Fruit fly (Drosophila melanogaster) whole organism, pupa: ENCODE data around the gene CG11899.

ENCODE experiments used
- CG10348 ChIP-seq: fragments of 200-800 bp; sonication (Bioruptor generic); IDR thresholded peaks from 2 replicates; pipeline ENCODE4 v1.3.6; 2022; ENCODE audit warnings: missing biosample characterization, missing genetic modification characterization
- CG12605 ChIP-seq: fragments of 200-800 bp; sonication (Bioruptor generic); IDR thresholded peaks from 2 replicates; pipeline ENCODE4 v1.3.6; 2022; ENCODE audit warnings: missing biosample characterization, missing genetic modification characterization
- CG13204 ChIP-seq: fragments of 200-800 bp; sonication (Bioruptor generic); optimal IDR thresholded peaks from 2 replicates; lab custom pipeline; 2018; ENCODE audit warnings: missing biosample characterization, mild to moderate bottlenecking, missing genetic modification characterization, moderate library complexity
- CG14655 ChIP-seq: fragments of 200-800 bp; sonication (Bioruptor generic); optimal IDR thresholded peaks from 3 replicates; lab custom pipeline; 2017; ENCODE audit warnings: mild to moderate bottlenecking, missing biosample characterization, missing genetic modification reagents, missing genetic modification characterization
- CG15710 ChIP-seq: fragments of 200-800 bp; sonication (Bioruptor generic); optimal IDR thresholded peaks from 2 replicates; lab custom pipeline; 2018; ENCODE audit warnings: missing biosample characterization, mild to moderate bottlenecking, missing genetic modification characterization, moderate library complexity
- CG17806 ChIP-seq: fragments of 200-800 bp; sonication (Bioruptor generic); optimal IDR thresholded peaks from 2 replicates; lab custom pipeline; 2018; ENCODE audit warnings: missing biosample characterization, mild to moderate bottlenecking, missing genetic modification characterization, moderate library complexity
- CG32121 ChIP-seq: fragments of 200-800 bp; sonication (Bioruptor generic); IDR thresholded peaks from 2 replicates; pipeline ENCODE4 v1.3.6; 2022; ENCODE audit warnings: missing biosample characterization, missing genetic modification characterization
- CG34367 ChIP-seq: fragments of 200-800 bp; sonication (Bioruptor generic); optimal IDR thresholded peaks from 2 replicates; lab custom pipeline; 2018; ENCODE audit warnings: missing biosample characterization, mild to moderate bottlenecking, missing genetic modification characterization
- CG4496 ChIP-seq: fragments of 200-800 bp; sonication (Bioruptor generic); IDR thresholded peaks from 3 replicates; pipeline ENCODE4 v1.3.6; 2022; ENCODE audit warnings: missing biosample characterization, missing genetic modification characterization
- CG8159 ChIP-seq: fragments of 200-800 bp; sonication (Bioruptor generic); optimal IDR thresholded peaks from 3 replicates; lab custom pipeline; 2018; ENCODE audit warnings: missing biosample characterization, mild to moderate bottlenecking, missing genetic modification characterization, moderate library complexity
- CG8301 ChIP-seq: fragments of 200-800 bp; sonication (Bioruptor generic); optimal IDR thresholded peaks from 2 replicates; lab custom pipeline; 2018; ENCODE audit warnings: missing biosample characterization, mild to moderate bottlenecking, missing genetic modification characterization
- CG9948 ChIP-seq: fragments of 200-800 bp; sonication (Bioruptor generic); optimal IDR thresholded peaks from 2 replicates; lab custom pipeline; 2018; ENCODE audit warnings: missing biosample characterization, mild to moderate bottlenecking, missing genetic modification characterization, moderate library complexity
- D1 ChIP-seq: fragments of 200-800 bp; sonication (Bioruptor generic); optimal IDR thresholded peaks from 2 replicates; lab custom pipeline; 2018; ENCODE audit warnings: missing biosample characterization, mild to moderate bottlenecking, missing genetic modification characterization, moderate library complexity
- EcR ChIP-seq: fragments of 200-800 bp; sonication (Bioruptor generic); optimal IDR thresholded peaks from 3 replicates; lab custom pipeline; 2019; ENCODE audit warnings: missing biosample characterization, missing genetic modification characterization, mild to moderate bottlenecking, moderate library complexity, missing genetic modification reagents
- Ets98B ChIP-seq: fragments of 200-800 bp; sonication (Bioruptor generic); IDR thresholded peaks from 2 replicates; pipeline ENCODE4 v1.3.6; 2022; ENCODE audit warnings: missing biosample characterization, missing genetic modification characterization
- Pif1A ChIP-seq: fragments of 200-800 bp; sonication (Bioruptor generic); optimal IDR thresholded peaks from 3 replicates; lab custom pipeline; 2016; ENCODE audit warnings: missing biosample characterization, missing genetic modification characterization
- Pif1B ChIP-seq: fragments of 200-800 bp; sonication (Bioruptor generic); optimal IDR thresholded peaks from 3 replicates; lab custom pipeline; 2016; ENCODE audit warnings: missing biosample characterization, missing genetic modification characterization
- Snoo ChIP-seq: fragments of 200-800 bp; sonication (Bioruptor generic); optimal IDR thresholded peaks from 3 replicates; lab custom pipeline; 2017; ENCODE audit warnings: missing biosample characterization, mild to moderate bottlenecking, missing genetic modification characterization, inconsistent platforms
- fd96Ca ChIP-seq: fragments of 200-800 bp; sonication (Bioruptor generic); IDR thresholded peaks from 3 replicates; pipeline ENCODE4 v1.3.6; 2022; ENCODE audit warnings: missing biosample characterization, missing genetic modification characterization
- gl ChIP-seq: fragments of 200-800 bp; sonication (Bioruptor generic); optimal IDR thresholded peaks from 2 replicates; lab custom pipeline; 2018; ENCODE audit warnings: missing biosample characterization, mild to moderate bottlenecking, missing genetic modification characterization
- rn ChIP-seq: fragments of 200-800 bp; sonication (Bioruptor generic); IDR thresholded peaks from 2 replicates; pipeline ENCODE4 v1.3.6; 2022; ENCODE audit warnings: missing biosample characterization, missing genetic modification characterization

CG11899 gene

DNA sequence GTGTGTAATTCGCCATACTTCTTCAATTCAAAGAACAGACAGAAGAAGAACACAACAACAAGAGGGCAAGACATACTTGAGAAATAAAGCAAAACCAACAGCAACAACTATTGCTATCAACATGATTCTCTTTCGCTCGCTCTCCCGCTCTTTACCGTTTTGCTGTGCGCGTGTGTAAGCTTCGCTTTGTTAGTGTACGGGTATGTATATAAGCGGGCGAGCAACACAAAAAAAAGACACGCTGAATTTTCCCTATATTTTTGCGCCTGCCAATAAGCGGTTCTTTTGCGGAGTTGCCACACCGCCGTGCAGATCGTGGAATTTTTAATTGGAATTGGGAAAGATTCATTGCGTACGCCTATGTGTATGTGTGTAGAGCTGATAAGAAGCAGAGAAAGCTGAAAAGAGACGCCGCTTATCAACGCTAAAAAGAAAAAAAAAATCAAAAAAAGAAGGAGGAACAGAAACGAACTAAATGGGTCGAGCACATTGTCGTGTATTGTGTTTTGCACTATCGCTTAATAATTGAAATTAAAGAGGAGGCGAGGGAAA lies 14.8 kb downstream of the CG11899 start:
- TF ChIP-seq CG9948 (tag; lab: Kevin White, UChicago) (peak; percentile 32), CG4496 (GFP tag; lab: Robert Waterston, UW) (peak; percentile 79), D1 (tag; lab: Kevin White, UChicago) (no peak), gl (tag; lab: Kevin White, UChicago) (peak; percentile 80), rn (no peak), CG14655 (GFP tag; lab: Kevin White, UChicago) (peak; percentile 47), fd96Ca (peak; percentile 57; the same call in 2 of the 3 replicates), CG13204 (GFP tag; lab: Kevin White, UChicago) (peak; percentile 70), Pif1B (GFP tag; lab: Kevin White, UChicago) (peak; percentile 68), CG15710 (tag; lab: Kevin White, UChicago) (peak; percentile 36), CG32121 (GFP tag; lab: Robert Waterston, UW) (0 out of 2 replicates have a peak, but pooled peaks have one; percentile 12), Pif1A (GFP tag; lab: Kevin White, UChicago) (peak; percentile 21), Snoo (tag; lab: Kevin White, UChicago) (no peak), CG8159 (tag; lab: Kevin White, UChicago) (peak; percentile 52), CG10348 (no peak), CG17806 (tag; lab: Kevin White, UChicago) (peak; percentile 22), CG34367 (tag; lab: Kevin White, UChicago) (peak; percentile 47), CG12605 (GFP tag; lab: Robert Waterston, UW) (peak; percentile 75), Ets98B (peak; percentile 50), CG8301 (tag; lab: Kevin White, UChicago) (peak; percentile 32), EcR (GFP tag; lab: Kevin White, UChicago) (peak; percentile 34)
- TF ChIP-seq, all 21 proteins: peak for 17

DNA sequence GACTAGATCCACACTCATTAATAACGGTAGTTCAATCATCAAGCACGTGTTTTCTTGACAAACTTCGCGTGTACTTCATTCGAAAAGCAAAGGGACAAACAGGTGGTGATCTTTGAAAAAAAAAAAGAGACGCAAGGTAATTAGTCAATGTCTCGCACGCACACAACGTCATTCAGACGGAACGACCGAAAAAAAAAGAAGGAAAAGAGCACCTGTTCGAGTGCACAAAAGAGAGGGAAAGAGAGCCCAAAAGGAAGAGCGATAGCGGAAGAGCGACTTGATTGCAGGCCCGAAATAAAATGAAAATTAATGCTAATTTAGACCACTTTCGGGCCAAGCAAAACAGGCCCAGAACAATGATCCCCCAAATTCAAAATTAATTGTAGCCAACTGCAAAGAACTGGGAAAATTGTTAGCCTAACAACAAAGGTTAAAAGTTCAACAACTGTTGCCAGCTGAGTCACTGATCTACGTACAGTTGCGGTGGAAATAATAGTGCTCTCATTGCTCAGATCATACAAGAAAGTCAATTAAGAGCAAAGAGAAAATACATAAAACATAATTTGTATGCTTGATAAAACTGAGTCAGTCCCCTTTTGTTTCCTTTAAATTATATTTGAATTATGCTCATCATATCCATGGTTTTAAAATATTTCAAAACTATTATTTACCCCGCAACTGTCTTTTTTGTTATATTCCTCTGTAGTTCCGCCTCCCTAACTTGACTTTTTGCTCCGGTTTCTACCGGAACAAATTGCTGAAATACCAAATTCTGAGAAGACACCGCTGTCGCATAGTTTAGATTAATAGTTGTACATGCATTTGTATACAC lies 15.6 kb downstream of the CG11899 start:
- no peak for TF ChIP-seq Snoo (tag; lab: Kevin White, UChicago)
- TF ChIP-seq CG8159 (tag; lab: Kevin White, UChicago) = no peak
- no peak for TF ChIP-seq fd96Ca
- TF ChIP-seq CG10348 = no peak
- TF ChIP-seq CG34367 (tag; lab: Kevin White, UChicago) = no peak
- TF ChIP-seq rn = no peak
- TF ChIP-seq CG14655 (GFP tag; lab: Kevin White, UChicago) = no peak
- TF ChIP-seq Pif1A (GFP tag; lab: Kevin White, UChicago) = no peak
- TF ChIP-seq EcR (GFP tag; lab: Kevin White, UChicago) = no peak
- TF ChIP-seq CG17806 (tag; lab: Kevin White, UChicago) = no peak
- TF ChIP-seq, all 21 proteins: peak for 0

DNA sequence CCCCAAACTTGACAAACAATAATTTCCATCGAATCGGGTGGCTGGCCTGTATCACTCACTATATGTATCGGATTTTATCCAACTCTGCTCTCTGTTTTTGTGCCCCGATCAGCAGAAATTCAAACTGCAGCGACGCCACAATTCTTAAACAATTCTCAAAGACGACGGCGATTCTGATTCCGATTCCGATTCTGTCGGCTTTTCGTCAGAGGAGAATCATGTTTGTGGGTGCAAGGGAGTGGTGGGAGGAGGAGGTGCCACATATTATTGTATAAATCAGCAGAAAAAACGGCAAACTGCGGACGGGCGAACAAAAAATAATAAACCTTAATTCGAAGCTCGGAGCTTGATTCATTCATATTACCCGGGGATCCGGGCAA lies 16.2 kb downstream of the CG11899 start:
- TF ChIP-seq Snoo (tag; lab: Kevin White, UChicago) (no peak), CG34367 (tag; lab: Kevin White, UChicago) (no peak), rn (no peak), CG9948 (tag; lab: Kevin White, UChicago) (no peak), Ets98B (no peak), CG4496 (GFP tag; lab: Robert Waterston, UW) (no peak)

DNA sequence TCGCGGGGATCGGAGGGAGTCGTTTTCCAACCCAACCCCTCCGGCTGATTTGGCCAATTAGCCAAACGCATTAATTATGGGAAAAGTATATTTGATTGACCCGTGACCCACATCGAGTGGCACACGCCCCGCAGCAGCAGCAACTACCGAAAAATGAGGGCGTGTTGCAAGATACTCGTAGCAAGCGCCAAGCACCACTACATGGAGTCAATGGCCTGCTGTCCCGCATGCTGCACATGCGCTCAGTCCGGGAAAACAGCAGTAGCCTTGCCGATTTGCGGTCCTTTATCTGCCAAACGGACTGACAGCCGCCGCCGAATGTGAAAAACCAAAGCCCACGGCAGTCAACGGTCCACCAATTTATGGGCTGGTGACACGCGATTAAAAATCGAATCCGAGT lies 17.1 kb downstream of the CG11899 start:
- TF ChIP-seq CG8301 (tag; lab: Kevin White, UChicago) (no peak), CG12605 (GFP tag; lab: Robert Waterston, UW) (no peak), Pif1A (GFP tag; lab: Kevin White, UChicago) (no peak), Pif1B (GFP tag; lab: Kevin White, UChicago) (no peak), EcR (GFP tag; lab: Kevin White, UChicago) (peak; percentile 2), CG4496 (GFP tag; lab: Robert Waterston, UW) (no peak), CG15710 (tag; lab: Kevin White, UChicago) (no peak), CG10348 (no peak)

DNA sequence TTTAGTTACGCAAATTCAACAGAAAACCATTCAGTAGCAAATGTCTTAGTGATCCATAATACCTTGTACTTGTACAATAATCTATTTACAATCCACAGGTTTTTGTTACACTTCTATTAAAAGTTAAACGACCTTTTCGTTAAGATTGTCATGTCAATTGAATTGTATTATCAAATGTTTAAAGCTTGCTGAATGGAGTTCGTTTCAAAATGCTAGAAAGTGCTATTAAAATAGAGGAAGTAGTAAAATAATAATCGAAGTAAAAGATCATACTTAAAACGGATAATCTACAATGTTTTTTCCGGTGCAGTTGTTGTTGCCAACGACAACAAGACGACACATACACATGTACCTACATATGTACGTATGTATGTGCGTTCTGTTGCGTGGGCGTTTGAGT lies 17.7 kb downstream of the CG11899 start:
- TF ChIP-seq CG8159 (tag; lab: Kevin White, UChicago) (peak; percentile 3), CG14655 (GFP tag; lab: Kevin White, UChicago) (no peak), CG8301 (tag; lab: Kevin White, UChicago) (peak; percentile 16)

DNA sequence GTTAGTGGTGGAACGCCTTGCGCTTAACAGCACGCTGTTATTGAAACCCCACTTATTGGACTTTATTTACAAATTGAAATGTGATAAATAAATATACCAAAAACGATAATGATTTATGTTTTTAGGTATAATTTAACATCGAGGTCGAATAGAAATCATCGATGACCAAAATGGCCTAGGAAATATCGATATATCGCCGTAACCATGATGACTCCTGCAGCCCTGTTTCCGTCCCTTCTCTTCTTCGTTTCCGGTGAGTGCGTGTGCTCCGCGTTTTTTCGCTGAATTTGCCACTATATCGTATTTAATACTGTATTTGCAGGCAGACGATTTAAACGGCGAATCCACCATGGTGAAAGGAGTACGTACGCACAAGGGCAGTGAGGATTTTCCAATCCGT lies 19.7 kb downstream of the CG11899 start, which contains the start of gene eEF1gamma:
Gene eEF1gamma, plus strand, starts transcription at position 225 of the 400 bp plus-strand sequence.
- TF ChIP-seq CG14655 (GFP tag; lab: Kevin White, UChicago) (no peak), CG9948 (tag; lab: Kevin White, UChicago) (peak; percentile 57), CG8159 (tag; lab: Kevin White, UChicago) (peak; percentile 76), CG8301 (tag; lab: Kevin White, UChicago) (peak; percentile 72), CG32121 (GFP tag; lab: Robert Waterston, UW) (peak; percentile 86), D1 (tag; lab: Kevin White, UChicago) (no peak), rn (peak; percentile 67; the same call in 1 of the 2 replicates), CG17806 (tag; lab: Kevin White, UChicago) (peak; percentile 65), Pif1B (GFP tag; lab: Kevin White, UChicago) (peak; percentile 76), Snoo (tag; lab: Kevin White, UChicago) (peak; percentile 96), CG12605 (GFP tag; lab: Robert Waterston, UW) (peak; percentile 78), gl (tag; lab: Kevin White, UChicago) (peak; percentile 86), Ets98B (peak; percentile 78), fd96Ca (peak; percentile 85), Pif1A (GFP tag; lab: Kevin White, UChicago) (no peak), CG4496 (GFP tag; lab: Robert Waterston, UW) (peak; percentile 93), CG13204 (GFP tag; lab: Kevin White, UChicago) (no peak), CG10348 (no peak), EcR (GFP tag; lab: Kevin White, UChicago) (peak; percentile 15), CG15710 (tag; lab: Kevin White, UChicago) (peak; percentile 82), CG34367 (tag; lab: Kevin White, UChicago) (peak; percentile 88)
